Fruit fly (Drosophila melanogaster) whole organism, embryonic: ENCODE results near the gene Oscillin.

Experiments used
- Aef1 ChIP-seq: fragments of 200-800 bp; sonication (Bioruptor generic); IDR thresholded peaks from 3 replicates; pipeline ENCODE4 v1.3.6; 2022; ENCODE audit warnings: missing biosample characterization, missing genetic modification characterization
- Atf3 ChIP-seq: fragments of 200-800 bp; sonication (Bioruptor generic); optimal IDR thresholded peaks from 3 replicates; lab custom pipeline; 2016; ENCODE audit warnings: missing biosample characterization, missing genetic modification characterization
- Atf6 ChIP-seq: fragments of 200-800 bp; sonication (Bioruptor generic); IDR thresholded peaks from 2 replicates; pipeline ENCODE4 v1.3.6; 2022; ENCODE audit warnings: missing biosample characterization, missing genetic modification characterization
- CG10366 ChIP-seq: fragments of 200-800 bp; sonication (Bioruptor generic); IDR thresholded peaks from 2 replicates; pipeline ENCODE4 v1.3.6; 2022; ENCODE audit warnings: missing biosample characterization, missing genetic modification characterization
- CG11723 ChIP-seq: fragments of 200-800 bp; sonication (Bioruptor generic); optimal IDR thresholded peaks from 2 replicates; lab custom pipeline; 2017; ENCODE audit warnings: missing biosample characterization, mild to moderate bottlenecking, missing genetic modification characterization
- CG1233 ChIP-seq: fragments of 200-800 bp; sonication (Bioruptor generic); optimal IDR thresholded peaks from 4 replicates; lab custom pipeline; 2018; ENCODE audit warnings: missing biosample characterization, mild to moderate bottlenecking, missing genetic modification characterization
- CG14710 ChIP-seq: fragments of 200-800 bp; sonication (Bioruptor generic); optimal IDR thresholded peaks from 3 replicates; lab custom pipeline; 2019; ENCODE audit warnings: missing biosample characterization, mild to moderate bottlenecking, missing genetic modification characterization, moderate library complexity
- CG2199 ChIP-seq: fragments of 200-800 bp; sonication (Bioruptor generic); IDR thresholded peaks from 3 replicates; pipeline ENCODE4 v1.3.6; 2022; ENCODE audit warnings: missing biosample characterization, missing genetic modification characterization
- CG30403 ChIP-seq: fragments of 200-800 bp; sonication (Bioruptor generic); optimal IDR thresholded peaks from 3 replicates; lab custom pipeline; 2016; ENCODE audit warnings: missing biosample characterization, missing genetic modification characterization
- CG3847 ChIP-seq: fragments of 200-800 bp; sonication (Bioruptor generic); IDR thresholded peaks from 2 replicates; pipeline ENCODE4 v1.3.6; 2022; ENCODE audit warnings: missing biosample characterization, missing genetic modification characterization
- CG4282 ChIP-seq: fragments of 200-800 bp; sonication (Bioruptor generic); optimal IDR thresholded peaks from 2 replicates; lab custom pipeline; 2016; ENCODE audit warnings: missing biosample characterization, missing genetic modification characterization
- CG4617 ChIP-seq: fragments of 200-800 bp; sonication (Bioruptor generic); optimal IDR thresholded peaks from 3 replicates; lab custom pipeline; 2016; ENCODE audit warnings: missing biosample characterization, missing genetic modification characterization, borderline replicate concordance
- CG7271 ChIP-seq: fragments of 200-800 bp; sonication (Bioruptor generic); optimal IDR thresholded peaks from 2 replicates; lab custom pipeline; 2018; ENCODE audit warnings: missing biosample characterization, mild to moderate bottlenecking, missing genetic modification characterization, moderate library complexity
- CG7357 ChIP-seq: fragments of 200-800 bp; sonication (Bioruptor generic); IDR thresholded peaks from 3 replicates; pipeline ENCODE4 v1.3.6; 2022; ENCODE audit warnings: missing biosample characterization, missing genetic modification characterization
- CG8089 ChIP-seq: fragments of 200-800 bp; sonication (Bioruptor generic); optimal IDR thresholded peaks from 3 replicates; lab custom pipeline; 2016; ENCODE audit warnings: missing biosample characterization, missing genetic modification characterization
- CG8281 ChIP-seq: fragments of 200-800 bp; sonication (Bioruptor generic); optimal IDR thresholded peaks from 2 replicates; lab custom pipeline; 2018; ENCODE audit warnings: missing biosample characterization, mild to moderate bottlenecking, missing genetic modification characterization, moderate library complexity
- CG9727 ChIP-seq: fragments of 200-800 bp; sonication (Bioruptor generic); optimal IDR thresholded peaks from 3 replicates; lab custom pipeline; 2017; ENCODE audit warnings: missing biosample characterization, mild to moderate bottlenecking, missing genetic modification characterization
- CG9876 ChIP-seq: fragments of 200-800 bp; sonication (Bioruptor generic); optimal IDR thresholded peaks from 2 replicates; lab custom pipeline; 2016; ENCODE audit warnings: missing biosample characterization, missing genetic modification characterization
- CkIIα-i1 ChIP-seq: fragments of 200-800 bp; sonication (Bioruptor generic); IDR thresholded peaks from 2 replicates; pipeline ENCODE4 v1.3.6; 2022; ENCODE audit warnings: missing biosample characterization, missing genetic modification characterization
- Deaf1 ChIP-seq: fragments of 200-800 bp; optimal IDR thresholded peaks from 3 replicates; lab custom pipeline; 2019; ENCODE audit warnings: missing biosample characterization, mild to moderate bottlenecking, missing genetic modification characterization, moderate library complexity
- Dref ChIP-seq: fragments of 200-800 bp; sonication (Bioruptor generic); IDR thresholded peaks from 2 replicates; pipeline ENCODE4 v1.3.6; 2022; ENCODE audit warnings: missing biosample characterization, missing genetic modification characterization
- E2f1 ChIP-seq: fragments of 200-800 bp; sonication (Bioruptor generic); IDR thresholded peaks from 2 replicates; pipeline ENCODE4 v1.3.6; 2022; ENCODE audit warnings: missing biosample characterization, missing genetic modification characterization
- Eip74EF ChIP-seq, 2 experiments: fragments of 200-800 bp in 1 of 2; fragments of >200 bp in 1 of 2; sonication (Bioruptor generic) in 1 of 2; optimal IDR thresholded peaks; 2 replicates each; lab custom pipeline; 2017 to 2019; ENCODE audit warnings: missing biosample characterization in 2 of 2, missing genetic modification characterization in 2 of 2, mild to moderate bottlenecking in 1 of 2, moderate library complexity in 1 of 2
- Gsc ChIP-seq: fragments of 200-800 bp; sonication (Bioruptor generic); IDR thresholded peaks from 2 replicates; pipeline ENCODE4 v1.3.6; 2022; ENCODE audit warnings: missing biosample characterization, missing genetic modification characterization
- Hmr ChIP-seq: fragments of 200-800 bp; sonication (Bioruptor generic); optimal IDR thresholded peaks from 3 replicates; lab custom pipeline; 2017; ENCODE audit warnings: mild to moderate bottlenecking, missing biosample characterization, missing genetic modification reagents, missing genetic modification characterization
- Hmx ChIP-seq: fragments of 200-800 bp; sonication (Bioruptor generic); optimal IDR thresholded peaks from 2 replicates; lab custom pipeline; 2016; ENCODE audit warnings: missing biosample characterization, missing genetic modification characterization
- Hr39 ChIP-seq: fragments of >200 bp; optimal IDR thresholded peaks from 2 replicates; lab custom pipeline; 2017
- Jarid2 ChIP-seq: fragments of 200-800 bp; sonication (Bioruptor generic); optimal IDR thresholded peaks from 3 replicates; lab custom pipeline; 2017; ENCODE audit warnings: mild to moderate bottlenecking, missing biosample characterization, missing genetic modification reagents, missing genetic modification characterization
- Lhr ChIP-seq: fragments of 200-800 bp; sonication (Bioruptor generic); optimal IDR thresholded peaks from 3 replicates; lab custom pipeline; 2017; ENCODE audit warnings: mild to moderate bottlenecking, missing biosample characterization, missing genetic modification reagents, missing genetic modification characterization
- Nf-YA ChIP-seq: fragments of 200-800 bp; sonication (Bioruptor generic); IDR thresholded peaks from 2 replicates; pipeline ENCODE4 v1.3.6; 2022; ENCODE audit warnings: missing biosample characterization, missing genetic modification characterization
- Six4 ChIP-seq: fragments of 200-800 bp; sonication (Bioruptor generic); optimal IDR thresholded peaks from 2 replicates; lab custom pipeline; 2016; ENCODE audit warnings: missing biosample characterization, missing genetic modification characterization
- Sox100B ChIP-seq: fragments of 200-800 bp; sonication (Bioruptor generic); optimal IDR thresholded peaks from 3 replicates; lab custom pipeline; 2018; ENCODE audit warnings: missing biosample characterization, mild to moderate bottlenecking, missing genetic modification characterization
- Taf1 ChIP-seq: fragments of 200-800 bp; sonication (Bioruptor generic); IDR thresholded peaks from 2 replicates; pipeline ENCODE4 v1.3.6; 2022; ENCODE audit warnings: missing biosample characterization, missing genetic modification characterization
- Tbp ChIP-seq: fragments of >200 bp; optimal IDR thresholded peaks from 2 replicates; lab custom pipeline; 2018; ENCODE audit warnings: missing biosample characterization, missing genetic modification characterization
- croc ChIP-seq: fragments of 200-800 bp; sonication (Bioruptor generic); conservative IDR thresholded peaks from 3 replicates; pipeline ENCODE4 v1.3.6; 2022; ENCODE audit warnings: missing biosample characterization, missing genetic modification characterization
- crp ChIP-seq, 2 experiments: fragments of 200-800 bp; sonication (Bioruptor generic); optimal IDR thresholded peaks; 2 replicates in 1 of 2; 3 replicates in 1 of 2; lab custom pipeline; 2017; ENCODE audit warnings: missing biosample characterization in 2 of 2, missing genetic modification characterization in 2 of 2, mild to moderate bottlenecking in 1 of 2, moderate library complexity in 1 of 2
- dati ChIP-seq: fragments of 200-800 bp; sonication (Bioruptor generic); IDR thresholded peaks from 2 replicates; pipeline ENCODE4 v1.3.6; 2022; ENCODE audit warnings: missing biosample characterization, missing genetic modification characterization
- dmrt11E ChIP-seq: fragments of 200-800 bp; sonication (Bioruptor generic); optimal IDR thresholded peaks from 3 replicates; lab custom pipeline; 2018; ENCODE audit warnings: missing biosample characterization, mild to moderate bottlenecking, missing genetic modification characterization, moderate library complexity
- dysf ChIP-seq: fragments of 200-800 bp; sonication (Bioruptor generic); IDR thresholded peaks from 3 replicates; pipeline ENCODE4 v1.3.6; 2022; ENCODE audit warnings: missing biosample characterization, missing genetic modification characterization
- en ChIP-seq: fragments of 200-800 bp; sonication (Bioruptor generic); optimal IDR thresholded peaks from 2 replicates; lab custom pipeline; 2016; ENCODE audit warnings: missing biosample characterization, missing genetic modification characterization
- jigr1 ChIP-seq: fragments of 200-800 bp; sonication (Bioruptor generic); IDR thresholded peaks from 3 replicates; pipeline ENCODE4 v1.3.6; 2022; ENCODE audit warnings: missing biosample characterization, missing genetic modification characterization
- jing ChIP-seq: fragments of 200-800 bp; sonication (Bioruptor generic); optimal IDR thresholded peaks from 2 replicates; lab custom pipeline; 2018; ENCODE audit warnings: missing biosample characterization, mild to moderate bottlenecking, missing genetic modification characterization
- ken ChIP-seq: fragments of 200-800 bp; sonication (Bioruptor generic); IDR thresholded peaks from 3 replicates; pipeline ENCODE4 v1.3.6; 2022; ENCODE audit warnings: missing biosample characterization, missing genetic modification characterization
- mam ChIP-seq: fragments of 200-800 bp; sonication (Bioruptor generic); optimal IDR thresholded peaks from 3 replicates; lab custom pipeline; 2016; ENCODE audit warnings: missing biosample characterization, missing genetic modification characterization
- pnt ChIP-seq: fragments of 200-800 bp; sonication (Bioruptor generic); optimal IDR thresholded peaks from 3 replicates; lab custom pipeline; 2016; ENCODE audit warnings: missing biosample characterization, missing genetic modification characterization
- schlank ChIP-seq: fragments of 200-800 bp; sonication (Bioruptor generic); optimal IDR thresholded peaks from 2 replicates; lab custom pipeline; 2018; ENCODE audit warnings: missing biosample characterization, mild to moderate bottlenecking, missing genetic modification characterization
- sima ChIP-seq: fragments of 200-800 bp; sonication (Bioruptor generic); optimal IDR thresholded peaks from 2 replicates; lab custom pipeline; 2016; ENCODE audit warnings: missing biosample characterization, missing genetic modification characterization
- sna ChIP-seq: fragments of 200-800 bp; sonication (Bioruptor generic); IDR thresholded peaks from 2 replicates; pipeline ENCODE4 v1.3.6; 2022; ENCODE audit warnings: missing biosample characterization, missing genetic modification characterization; ENCODE audit not compliant: partially characterized antibody
- tll ChIP-seq, 2 experiments: fragments of 200-800 bp in 1 of 2; fragments of >200 bp in 1 of 2; sonication (Bioruptor generic) in 1 of 2; optimal IDR thresholded peaks; 2 replicates each; lab custom pipeline; 2017 to 2019; ENCODE audit warnings: missing biosample characterization in 2 of 2, missing genetic modification characterization in 2 of 2, mild to moderate bottlenecking in 1 of 2, moderate library complexity in 1 of 2
- unc-4 ChIP-seq: fragments of 200-800 bp; sonication (Bioruptor generic); IDR thresholded peaks from 2 replicates; pipeline ENCODE4 v1.3.6; 2022; ENCODE audit warnings: missing biosample characterization, missing genetic modification characterization; ENCODE audit not compliant: partially characterized antibody
- unpg ChIP-seq: fragments of 200-800 bp; sonication (Bioruptor generic); optimal IDR thresholded peaks from 3 replicates; lab custom pipeline; 2018; ENCODE audit warnings: missing biosample characterization, mild to moderate bottlenecking, missing genetic modification characterization, moderate library complexity
- usp ChIP-seq: fragments of >200 bp; optimal IDR thresholded peaks from 2 replicates; lab custom pipeline; 2017; ENCODE audit warnings: missing biosample characterization, missing genetic modification characterization
- z ChIP-seq: fragments of 200-800 bp; sonication (Bioruptor generic); IDR thresholded peaks from 3 replicates; pipeline ENCODE4 v1.3.6; 2022; ENCODE audit warnings: missing biosample characterization, missing genetic modification characterization

Oscillin gene

dm6 chr2L:5532061-5532460 lies 14.8 kb upstream of the Oscillin start, which contains the start of gene Coq6 (continued):
- TF ChIP-seq Deaf1 (tag; lab: Kevin White, UChicago) (no peak), CG11723 (no peak), CG10366 (GFP tag; lab: Robert Waterston, UW) (no peak), z (no peak), crp (GFP tag; optimal IDR thresholded peaks at IDR 0.05; lab: Kevin White, UChicago) (peak in 1 of 2 experiments; percentile 11), CG8089 (no peak), CG3847 (GFP tag; lab: Robert Waterston, UW) (no peak), CG4282 (no peak), CG30403 (GFP tag; lab: Kevin White, UChicago) (no peak), Atf6 (no peak), CG4617 (GFP tag; lab: Kevin White, UChicago) (no peak), pnt (GFP tag; lab: Kevin White, UChicago) (no peak), en (GFP tag; lab: Kevin White, UChicago) (no peak), Sox100B (GFP tag; lab: Kevin White, UChicago) (no peak), jigr1 (GFP tag; lab: Robert Waterston, UW) (no peak), CG2199 (GFP tag; lab: Robert Waterston, UW) (no peak), Hr39 (lab: Kevin White, UChicago) (no peak), Hmx (no peak), jing (no peak), Nf-YA (GFP tag; lab: Robert Waterston, UW) (no peak), CkIIα-i1 (GFP tag; lab: Robert Waterston, UW) (no peak), usp (GFP tag; lab: Kevin White, UChicago) (no peak), Tbp (GFP tag; lab: Kevin White, UChicago) (no peak), mam (GFP tag; lab: Kevin White, UChicago) (no peak), Dref (peak; percentile 74), unc-4 (peak; percentile 68), dysf (GFP tag; lab: Robert Waterston, UW) (no peak), unpg (GFP tag; lab: Kevin White, UChicago) (no peak), Jarid2 (GFP tag; lab: Kevin White, UChicago) (no peak), Hmr (GFP tag; lab: Kevin White, UChicago) (no peak), CG14710 (tag; lab: Kevin White, UChicago) (peak; percentile 39), CG7271 (tag; lab: Kevin White, UChicago) (no peak), CG9876 (GFP tag; lab: Kevin White, UChicago) (no peak), dmrt11E (tag; lab: Kevin White, UChicago) (no peak), sima (no peak), E2f1 (GFP tag; lab: Robert Waterston, UW) (no peak), Taf1 (GFP tag; lab: Robert Waterston, UW) (no peak), Eip74EF (GFP tag; optimal IDR thresholded peaks at IDR 0.05; lab: Kevin White, UChicago) (no peak), dati (GFP tag; lab: Robert Waterston, UW) (no peak), Lhr (GFP tag; lab: Kevin White, UChicago) (no peak), ken (GFP tag; lab: Robert Waterston, UW) (no peak), CG7357 (no peak), schlank (tag; lab: Kevin White, UChicago) (no peak), croc (GFP tag; lab: Robert Waterston, UW) (no peak), sna (GFP tag; lab: Robert Waterston, UW) (peak; percentile 63), CG1233 (GFP tag; lab: Kevin White, UChicago) (no peak), Six4 (GFP tag; lab: Kevin White, UChicago) (no peak), Gsc (GFP tag; lab: Robert Waterston, UW) (no peak), CG9727 (GFP tag; lab: Kevin White, UChicago) (no peak), tll (GFP tag; optimal IDR thresholded peaks at IDR 0.05; lab: Kevin White, UChicago) (no peak), CG8281 (tag; lab: Kevin White, UChicago) (no peak), Atf3 (GFP tag; lab: Kevin White, UChicago) (no peak), Aef1 (GFP tag; lab: Robert Waterston, UW) (no peak)
